Worm (Caenorhabditis elegans) whole organism, L2 larva: ENCODE data around the gene glc-3.

ENCODE experiments used
- lsy-2 ChIP-seq, 2 experiments: fragments of 150-350 bp in 1 of 2; sonication (generic microtip) in 1 of 2; optimal IDR thresholded peaks; 2 replicates each; lab custom pipeline; 2014 to 2017; ENCODE audit warnings: missing biosample characterization in 2 of 2, missing genetic modification characterization in 2 of 2
- skn-1 ChIP-seq: sonication (generic microtip); optimal IDR thresholded peaks from 2 replicates; lab custom pipeline; 2017; ENCODE audit warnings: missing biosample characterization, missing genetic modification characterization
- unc-62 ChIP-seq: fragments of 150-350 bp; optimal IDR thresholded peaks from 2 replicates; lab custom pipeline; 2014; ENCODE audit warnings: missing biosample characterization, missing genetic modification reagents, missing genetic modification characterization
- zag-1 ChIP-seq: fragments of 150-350 bp; optimal IDR thresholded peaks from 2 replicates; lab custom pipeline; 2014; ENCODE audit warnings: missing biosample characterization, missing genetic modification characterization

DNA sequence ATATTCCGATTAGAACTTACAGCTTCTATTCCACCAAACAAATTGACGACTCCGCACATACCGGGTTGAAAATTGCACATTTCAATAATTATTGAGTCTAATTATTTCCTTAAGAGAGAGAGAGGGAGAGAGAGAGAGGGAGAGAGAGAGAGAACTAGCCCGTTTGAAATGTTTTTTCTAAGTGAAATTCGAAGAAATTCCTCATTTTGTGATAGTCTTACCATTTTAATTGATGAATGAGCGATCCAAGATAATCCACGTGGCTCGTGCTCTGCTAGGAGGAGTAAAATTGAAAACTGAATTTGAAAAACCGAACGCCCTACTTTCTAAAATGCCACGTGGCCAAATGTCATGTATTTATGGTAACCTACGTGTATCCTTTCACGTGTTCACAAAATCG, 21.0 kb downstream of the glc-3 start, which contains the start of gene F08F3.8:
- TF ChIP-seq zag-1 (tag; lab: Kevin White, UChicago) (no peak), skn-1 (no peak), lsy-2 (tag; optimal IDR thresholded peaks at IDR 0.05; lab: Kevin White, UChicago) (no peak), unc-62 (GFP tag; lab: Kevin White, UChicago) (no peak)
